Worm (Caenorhabditis elegans) whole organism, L1 larva: ENCODE measurements around the gene C55A1.7.
A peak's percentile ranks its signal among the peaks of the same experiment; 100 is the strongest.

ENCODE experiments used
- C04F5.9 ChIP-seq: sonication (generic microtip); optimal IDR thresholded peaks from 2 replicates; lab custom pipeline; 2016; ENCODE audit warnings: missing genetic modification characterization, missing compliant biosample characterization
- C16A3.4 ChIP-seq: fragments of 150-350 bp; optimal IDR thresholded peaks from 2 replicates; lab custom pipeline; 2014; ENCODE audit warnings: missing biosample characterization, missing genetic modification characterization
- C34B4.2 ChIP-seq: sonication (generic microtip); optimal IDR thresholded peaks from 2 replicates; lab custom pipeline; 2017; ENCODE audit warnings: mild to moderate bottlenecking, missing genetic modification characterization, missing compliant biosample characterization
- Y116A8C.19 ChIP-seq: sonication (generic microtip); optimal IDR thresholded peaks from 2 replicates; lab custom pipeline; 2016; ENCODE audit warnings: missing compliant biosample characterization, missing genetic modification characterization, borderline replicate concordance
- aha-1 ChIP-seq: fragments of 150-350 bp; optimal IDR thresholded peaks from 2 replicates; lab custom pipeline; 2014; ENCODE audit warnings: missing biosample characterization, missing genetic modification characterization
- alr-1 ChIP-seq: fragments of 200-800 bp; sonication (Bioruptor generic); optimal IDR thresholded peaks from 2 replicates; lab custom pipeline; 2018; ENCODE audit warnings: borderline replicate concordance, mild to moderate bottlenecking, missing genetic modification characterization, missing compliant biosample characterization
- aly-2 ChIP-seq: fragments of 150-350 bp; optimal IDR thresholded peaks from 2 replicates; lab custom pipeline; 2014; ENCODE audit warnings: missing biosample characterization, missing genetic modification characterization
- blmp-1 ChIP-seq: fragments of 150-350 bp; optimal IDR thresholded peaks from 2 replicates; lab custom pipeline; 2014; ENCODE audit warnings: missing biosample characterization, missing genetic modification characterization
- ceh-63 ChIP-seq: fragments of 200-800 bp; sonication (Bioruptor generic); optimal IDR thresholded peaks from 2 replicates; lab custom pipeline; 2018; ENCODE audit warnings: mild to moderate bottlenecking, missing genetic modification characterization, missing compliant biosample characterization
- ceh-8 ChIP-seq: fragments of 200-800 bp; sonication (Bioruptor generic); optimal IDR thresholded peaks from 2 replicates; lab custom pipeline; 2018; ENCODE audit warnings: mild to moderate bottlenecking, missing genetic modification characterization, moderate library complexity, missing compliant biosample characterization
- ceh-88 ChIP-seq: fragments of 200-800 bp; sonication (Bioruptor generic); IDR thresholded peaks from 2 replicates; pipeline ENCODE4 v1.3.6; 2022; ENCODE audit warnings: missing genetic modification characterization, missing compliant biosample characterization
- efl-1 ChIP-seq, 4 experiments: fragments of 150-350 bp; optimal IDR thresholded peaks in 3 of 4; peaks in 1 of 4; 1 replicate in 1 of 4; 2 replicates in 3 of 4; lab custom pipeline; 2014; ENCODE audit warnings: missing biosample characterization in 2 of 4, missing genetic modification characterization in 2 of 4, missing genetic modification reagents in 2 of 4
- efl-3 ChIP-seq: fragments of 200-800 bp; sonication (Bioruptor generic); optimal IDR thresholded peaks from 2 replicates; lab custom pipeline; 2018; ENCODE audit warnings: mild to moderate bottlenecking, missing genetic modification characterization, missing compliant biosample characterization
- elt-2 ChIP-seq: sonication (generic microtip); optimal IDR thresholded peaks from 2 replicates; lab custom pipeline; 2016; ENCODE audit warnings: missing genetic modification characterization, mild to moderate bottlenecking, inconsistent platforms, missing compliant biosample characterization, missing genetic modification reagents
- elt-3 ChIP-seq, 6 experiments: fragments of 150-350 bp in 1 of 6; sonication (generic microtip); optimal IDR thresholded peaks; 2 replicates each; lab custom pipeline; 2017 to 2018; ENCODE audit warnings: missing biosample characterization in 6 of 6, missing genetic modification characterization in 6 of 6, inconsistent platforms in 1 of 6
- fkh-10 ChIP-seq: sonication (generic microtip); optimal IDR thresholded peaks from 2 replicates; lab custom pipeline; 2017; ENCODE audit warnings: missing biosample characterization, missing genetic modification reagents, missing genetic modification characterization
- fkh-4 ChIP-seq: sonication (generic microtip); optimal IDR thresholded peaks from 2 replicates; lab custom pipeline; 2016; ENCODE audit warnings: missing compliant biosample characterization, missing genetic modification characterization, borderline replicate concordance
- fkh-8 ChIP-seq: sonication (generic microtip); optimal IDR thresholded peaks from 2 replicates; lab custom pipeline; 2016; ENCODE audit warnings: mild to moderate bottlenecking, missing genetic modification characterization, missing compliant biosample characterization
- irx-1 ChIP-seq: sonication (generic microtip); optimal IDR thresholded peaks from 2 replicates; lab custom pipeline; 2016; ENCODE audit warnings: missing genetic modification characterization, missing compliant biosample characterization
- isw-1 ChIP-seq: fragments of 200-800 bp; sonication (Bioruptor generic); IDR thresholded peaks from 2 replicates; pipeline ENCODE4 v1.3.6; 2022; ENCODE audit warnings: missing genetic modification characterization, missing compliant biosample characterization
- lin-14 ChIP-seq: fragments of 200-800 bp; sonication (Bioruptor generic); optimal IDR thresholded peaks from 2 replicates; lab custom pipeline; 2018; ENCODE audit warnings: mild to moderate bottlenecking, missing genetic modification characterization, moderate library complexity, missing compliant biosample characterization
- lin-15B ChIP-seq: fragments of 150-350 bp; sonication (generic microtip); optimal IDR thresholded peaks from 3 replicates; lab custom pipeline; 2014; ENCODE audit warnings: missing biosample characterization, missing genetic modification characterization
- lir-3 ChIP-seq: sonication (generic microtip); optimal IDR thresholded peaks from 2 replicates; lab custom pipeline; 2016; ENCODE audit warnings: mild to moderate bottlenecking, missing genetic modification characterization, moderate library complexity, missing compliant biosample characterization; ENCODE audit not compliant: poor library complexity
- lsy-2 ChIP-seq, 2 experiments: fragments of 150-350 bp; optimal IDR thresholded peaks; 2 replicates each; lab custom pipeline; 2014; ENCODE audit warnings: missing biosample characterization in 2 of 2, missing genetic modification characterization in 2 of 2
- mab-9 ChIP-seq: fragments of 200-800 bp; sonication (Bioruptor generic); IDR thresholded peaks from 2 replicates; pipeline ENCODE4 v1.3.6; 2022; ENCODE audit warnings: missing genetic modification reagents, missing genetic modification characterization, missing compliant biosample characterization
- mdl-1 ChIP-seq, 2 experiments: fragments of 150-350 bp; optimal IDR thresholded peaks; 2 replicates each; lab custom pipeline; 2014 to 2017; ENCODE audit warnings: missing biosample characterization in 2 of 2, missing genetic modification characterization in 2 of 2, inconsistent platforms in 1 of 2
- mep-1 ChIP-seq: fragments of 150-350 bp; optimal IDR thresholded peaks from 2 replicates; lab custom pipeline; 2014; ENCODE audit warnings: missing biosample characterization, missing genetic modification characterization
- nhr-12 ChIP-seq: sonication (generic microtip); optimal IDR thresholded peaks from 2 replicates; lab custom pipeline; 2017; ENCODE audit warnings: missing biosample characterization, missing genetic modification characterization
- nhr-237 ChIP-seq: fragments of 150-350 bp; optimal IDR thresholded peaks from 2 replicates; lab custom pipeline; 2014; ENCODE audit warnings: missing biosample characterization, missing genetic modification characterization
- nhr-47 ChIP-seq: sonication (generic microtip); optimal IDR thresholded peaks from 2 replicates; lab custom pipeline; 2016; ENCODE audit warnings: mild to moderate bottlenecking, missing genetic modification characterization, moderate library complexity, missing compliant biosample characterization
- nhr-71 ChIP-seq: sonication (generic microtip); optimal IDR thresholded peaks from 2 replicates; lab custom pipeline; 2016; ENCODE audit warnings: mild to moderate bottlenecking, missing genetic modification characterization, moderate library complexity, missing compliant biosample characterization
- nhr-76 ChIP-seq: sonication (generic microtip); optimal IDR thresholded peaks from 2 replicates; lab custom pipeline; 2017; ENCODE audit warnings: missing biosample characterization, missing genetic modification characterization
- nhr-77 ChIP-seq: fragments of 150-350 bp; optimal IDR thresholded peaks from 2 replicates; lab custom pipeline; 2014; ENCODE audit warnings: missing biosample characterization, missing genetic modification characterization
- nhr-85 ChIP-seq: sonication (generic microtip); peaks from one replicate; lab custom pipeline; 2016; ENCODE audit warnings: missing genetic modification characterization, inconsistent platforms, missing compliant biosample characterization
- nhr-90 ChIP-seq: sonication (generic microtip); optimal IDR thresholded peaks from 2 replicates; lab custom pipeline; 2016; ENCODE audit warnings: mild to moderate bottlenecking, missing genetic modification characterization, missing compliant biosample characterization; ENCODE audit not compliant: poor library complexity
- rnt-1 ChIP-seq: sonication (generic microtip); optimal IDR thresholded peaks from 2 replicates; lab custom pipeline; 2016; ENCODE audit warnings: mild to moderate bottlenecking, missing genetic modification characterization, moderate library complexity, missing compliant biosample characterization
- skn-1 ChIP-seq: fragments of 150-350 bp; optimal IDR thresholded peaks from 2 replicates; lab custom pipeline; 2014; ENCODE audit warnings: missing biosample characterization, missing genetic modification characterization
- snpc-4 ChIP-seq: fragments of 150-350 bp; optimal IDR thresholded peaks from 2 replicates; lab custom pipeline; 2014; ENCODE audit warnings: missing biosample characterization, missing genetic modification characterization
- sptf-1 ChIP-seq: fragments of 150-350 bp; optimal IDR thresholded peaks from 2 replicates; lab custom pipeline; 2014; ENCODE audit warnings: missing biosample characterization, missing genetic modification characterization
- sup-37 ChIP-seq: fragments of 200-800 bp; sonication (Bioruptor generic); optimal IDR thresholded peaks from 2 replicates; lab custom pipeline; 2018; ENCODE audit warnings: mild to moderate bottlenecking, missing genetic modification characterization, missing compliant biosample characterization
- swsn-7 ChIP-seq: sonication (generic microtip); optimal IDR thresholded peaks from 2 replicates; lab custom pipeline; 2016; ENCODE audit warnings: missing genetic modification characterization, missing compliant biosample characterization
- tlp-1 ChIP-seq: fragments of 150-350 bp; optimal IDR thresholded peaks from 2 replicates; lab custom pipeline; 2014; ENCODE audit warnings: missing biosample characterization, missing genetic modification characterization
- unc-130 ChIP-seq: fragments of 150-350 bp; optimal IDR thresholded peaks from 2 replicates; lab custom pipeline; 2017; ENCODE audit warnings: missing biosample characterization, missing genetic modification characterization, inconsistent platforms
- unc-30 ChIP-seq: sonication (generic microtip); optimal IDR thresholded peaks from 2 replicates; lab custom pipeline; 2017; ENCODE audit warnings: missing biosample characterization, missing genetic modification characterization
- unc-62 ChIP-seq: fragments of 150-350 bp; optimal IDR thresholded peaks from 2 replicates; lab custom pipeline; 2014; ENCODE audit warnings: missing biosample characterization, missing genetic modification reagents, missing genetic modification characterization
- unc-86 ChIP-seq: sonication (generic microtip); optimal IDR thresholded peaks from 2 replicates; lab custom pipeline; 2016; ENCODE audit warnings: missing genetic modification characterization, missing compliant biosample characterization
- unc-98 ChIP-seq: fragments of 200-800 bp; sonication (Bioruptor generic); IDR thresholded peaks from 2 replicates; pipeline ENCODE4 v1.3.6; 2022; ENCODE audit warnings: missing genetic modification characterization, missing compliant biosample characterization
- vab-15 ChIP-seq: sonication (generic microtip); optimal IDR thresholded peaks from 2 replicates; lab custom pipeline; 2017; ENCODE audit warnings: missing genotype, mild to moderate bottlenecking, missing genetic modification characterization, missing compliant biosample characterization
- xbp-1 ChIP-seq: sonication (generic microtip); optimal IDR thresholded peaks from 2 replicates; lab custom pipeline; 2016; ENCODE audit warnings: missing genetic modification characterization, missing compliant biosample characterization
- zip-4 ChIP-seq: fragments of 200-800 bp; sonication (Bioruptor generic); optimal IDR thresholded peaks from 2 replicates; lab custom pipeline; 2018; ENCODE audit warnings: mild to moderate bottlenecking, missing genetic modification characterization, moderate library complexity, missing compliant biosample characterization
- ztf-11 ChIP-seq, 2 experiments: sonication (generic microtip); optimal IDR thresholded peaks; 2 replicates each; lab custom pipeline; 2016 to 2017; ENCODE audit warnings: missing genetic modification characterization in 2 of 2, missing biosample characterization in 1 of 2, missing compliant biosample characterization in 1 of 2
- ztf-4 ChIP-seq: fragments of 150-350 bp; optimal IDR thresholded peaks from 2 replicates; lab custom pipeline; 2014; ENCODE audit warnings: missing biosample characterization, missing genetic modification characterization

C55A1.7 gene

DNA sequence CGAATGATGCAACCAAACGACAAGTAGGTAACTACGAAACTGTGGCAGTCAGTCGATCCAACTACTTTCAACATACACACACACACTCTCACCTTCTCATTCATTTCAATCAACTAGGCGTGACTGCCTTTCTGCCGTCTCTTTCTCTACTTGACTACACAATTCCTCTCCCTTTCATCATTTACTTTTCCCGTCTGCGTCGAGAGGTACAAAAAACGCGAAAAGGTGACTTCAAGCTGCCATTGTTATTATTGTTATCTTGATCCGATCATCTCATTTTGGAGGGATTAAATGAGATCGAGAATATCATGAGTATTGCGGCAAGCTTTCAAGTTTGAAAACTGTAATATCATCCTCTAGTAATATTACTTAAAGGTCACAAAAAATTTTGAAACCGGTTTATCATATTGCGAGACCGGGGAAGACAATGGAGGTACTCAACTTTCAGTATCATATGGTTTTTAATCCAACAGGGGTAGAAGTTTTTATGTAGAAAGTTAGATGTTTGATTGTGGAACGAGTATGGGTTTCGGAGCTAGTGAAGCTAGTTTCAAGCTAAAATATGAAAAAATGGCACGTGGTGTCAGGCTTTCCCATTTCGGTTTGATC lies 16.7 kb upstream of the C55A1.7 start (continued):
- TF ChIP-seq nhr-77 (tag; lab: Kevin White, UChicago) (peak; percentile 50), mdl-1 (tag; optimal IDR thresholded peaks at IDR 0.05; lab: Kevin White, UChicago) (peak in 1 of 2 experiments; percentile 62), efl-3 (GFP tag; lab: Kevin White, UChicago) (no peak), mab-9 (GFP tag; lab: Robert Waterston, UW) (no peak), unc-62 (GFP tag; lab: Kevin White, UChicago) (no peak), unc-98 (no peak), aly-2 (tag; lab: Kevin White, UChicago) (no peak), irx-1 (tag; lab: Kevin White, UChicago) (no peak), fkh-4 (no peak), C04F5.9 (tag; lab: Kevin White, UChicago) (no peak), xbp-1 (tag; lab: Kevin White, UChicago) (no peak), elt-3 (tag; optimal IDR thresholded peaks at IDR 0.05; lab: Kevin White, UChicago) (peak in 3 of 6 experiments; percentile 41 to 63 (median 59)), vab-15 (tag; lab: Kevin White, UChicago) (no peak), lin-14 (GFP tag; lab: Kevin White, UChicago) (peak; percentile 83), zip-4 (GFP tag; lab: Kevin White, UChicago) (no peak), nhr-76 (tag; lab: Kevin White, UChicago) (no peak), blmp-1 (tag; lab: Kevin White, UChicago) (peak; percentile 95), alr-1 (no peak), elt-2 (tag; lab: Kevin White, UChicago) (peak; percentile 15), unc-130 (no peak), sup-37 (GFP tag; lab: Kevin White, UChicago) (no peak), ceh-88 (GFP tag; lab: Robert Waterston, UW) (no peak), swsn-7 (tag; lab: Kevin White, UChicago) (peak; percentile 16), lin-15B (tag; lab: Kevin White, UChicago) (no peak), efl-1 (optimal IDR thresholded peaks at IDR 0.05; lab: Kevin White, UChicago) (peak; percentile 29 to 37), efl-1 (GFP tag; optimal IDR thresholded peaks at IDR 0.05 in 1 of 2; lab: Kevin White, UChicago) (peak; percentile 11 to 84), C16A3.4 (tag; lab: Kevin White, UChicago) (peak; percentile 47), mep-1 (tag; lab: Kevin White, UChicago) (peak; percentile 59), ceh-8 (GFP tag; lab: Kevin White, UChicago) (no peak), C34B4.2 (tag; lab: Kevin White, UChicago) (no peak), unc-30 (tag; lab: Kevin White, UChicago) (no peak), unc-86 (tag; lab: Kevin White, UChicago) (no peak), nhr-90 (tag; lab: Kevin White, UChicago) (no peak), fkh-8 (tag; lab: Kevin White, UChicago) (no peak), nhr-85 (tag; lab: Kevin White, UChicago) (peak; percentile 89), Y116A8C.19 (tag; lab: Kevin White, UChicago) (no peak), tlp-1 (tag; lab: Kevin White, UChicago) (no peak), lsy-2 (tag; optimal IDR thresholded peaks at IDR 0.05; lab: Kevin White, UChicago) (peak; percentile 55 to 71), nhr-237 (no peak), ceh-63 (GFP tag; lab: Kevin White, UChicago) (no peak), isw-1 (GFP tag; lab: Robert Waterston, UW) (no peak), nhr-47 (tag; lab: Kevin White, UChicago) (no peak), rnt-1 (tag; lab: Kevin White, UChicago) (peak; percentile 58), snpc-4 (no peak), fkh-10 (GFP tag; lab: Kevin White, UChicago) (no peak), ztf-4 (tag; lab: Kevin White, UChicago) (no peak), nhr-71 (tag; lab: Kevin White, UChicago) (peak; percentile 67), lir-3 (no peak), ztf-11 (tag; optimal IDR thresholded peaks at IDR 0.05; lab: Kevin White, UChicago) (no peak), skn-1 (tag; lab: Kevin White, UChicago) (peak; percentile 12), sptf-1 (tag; lab: Kevin White, UChicago) (no peak), nhr-12 (no peak), aha-1 (tag; lab: Kevin White, UChicago) (no peak)
